Fruit fly (Drosophila melanogaster): ENCODE data around the gene Shab.

DNA sequence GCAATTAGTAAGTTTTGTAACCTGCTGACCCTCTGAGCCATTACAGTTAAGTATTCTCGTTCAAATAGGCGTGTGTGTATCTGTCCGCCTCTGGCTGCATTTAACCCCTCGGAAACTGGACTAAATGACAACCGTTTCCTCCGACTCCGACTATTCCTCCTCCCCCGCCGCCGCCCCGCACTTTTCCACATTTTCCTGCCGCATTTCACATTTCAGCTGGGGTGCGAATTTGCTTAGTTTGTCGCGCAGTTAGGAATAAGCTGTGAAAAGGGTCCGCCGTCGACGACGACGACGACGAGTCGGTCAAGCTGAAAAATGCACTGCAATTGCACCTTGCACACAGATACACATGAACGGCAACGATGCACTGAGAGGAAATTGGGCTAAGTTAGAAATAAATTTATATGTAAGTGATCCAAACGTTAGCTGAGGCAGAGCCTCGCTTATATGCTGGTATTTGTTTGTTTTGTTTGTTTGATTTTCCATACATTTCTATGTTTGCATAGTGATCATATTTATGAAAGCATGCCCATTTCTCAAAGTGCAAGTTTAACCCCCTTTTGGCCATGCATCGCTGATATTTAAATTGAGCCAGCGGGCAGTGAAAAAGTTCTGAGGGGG is 32.8 kb upstream of the Shab start:
- TF ChIP-seq Dfd (GFP tag; optimal IDR thresholded peaks at IDR 0.05) (no peak), h (optimal IDR thresholded peaks at IDR 0.05) (no peak)

Data from whole organism, embryonic.